Fruit fly (Drosophila melanogaster) whole organism, wandering third instar larva: ENCODE measurements around the gene Med.

ENCODE experiments used
- Abd-B ChIP-seq: fragments of >200 bp; optimal IDR thresholded peaks from 2 replicates; lab custom pipeline; 2017; ENCODE audit warnings: missing biosample characterization, missing genetic modification characterization
- CG32264 ChIP-seq: fragments of 200-800 bp; sonication (Bioruptor generic); optimal IDR thresholded peaks from 2 replicates; lab custom pipeline; 2016; ENCODE audit warnings: missing biosample characterization, missing genetic modification characterization
- CG9705 ChIP-seq: fragments of 200-800 bp; sonication (Bioruptor generic); optimal IDR thresholded peaks from 2 replicates; lab custom pipeline; 2018; ENCODE audit warnings: missing biosample characterization, mild to moderate bottlenecking, missing genetic modification characterization
- Dfd ChIP-seq: fragments of >200 bp; optimal IDR thresholded peaks from 2 replicates; lab custom pipeline; 2017; ENCODE audit warnings: missing biosample characterization, missing genetic modification characterization
- Dif ChIP-seq: fragments of 200-275, 200-300 bp; sonication (Bioruptor generic); optimal IDR thresholded peaks from 2 replicates; lab custom pipeline; 2018; ENCODE audit warnings: missing biosample characterization, missing genetic modification characterization; ENCODE audit not compliant: partially characterized antibody
- GATAd ChIP-seq: sonication (Bioruptor generic); optimal IDR thresholded peaks from 2 replicates; lab custom pipeline; 2016; ENCODE audit warnings: missing biosample characterization, missing genetic modification characterization
- HLH106 ChIP-seq: fragments of 200-800 bp; optimal IDR thresholded peaks from 3 replicates; lab custom pipeline; 2019; ENCODE audit warnings: missing biosample characterization, mild to moderate bottlenecking, missing genetic modification characterization, moderate library complexity
- Hnf4 ChIP-seq: fragments of 200-800 bp; sonication (Bioruptor generic); optimal IDR thresholded peaks from 2 replicates; lab custom pipeline; 2016; ENCODE audit warnings: missing biosample characterization, mild to moderate bottlenecking, missing genetic modification characterization
- Hr78 ChIP-seq: fragments of >200 bp; optimal IDR thresholded peaks from 2 replicates; lab custom pipeline; 2017; ENCODE audit warnings: missing biosample characterization, missing genetic modification characterization
- Hr83 ChIP-seq: fragments of 200-300 bp; sonication (Bioruptor generic); optimal IDR thresholded peaks from 2 replicates; lab custom pipeline; 2016; ENCODE audit warnings: missing biosample characterization, mild to moderate bottlenecking, missing genetic modification characterization, moderate library complexity; ENCODE audit not compliant: poor library complexity, severe bottlenecking
- Jra ChIP-seq: sonication (Bioruptor generic); optimal IDR thresholded peaks from 2 replicates; lab custom pipeline; 2016; ENCODE audit warnings: missing biosample characterization, missing genetic modification characterization
- Mio ChIP-seq: sonication (Bioruptor generic); optimal IDR thresholded peaks from 2 replicates; lab custom pipeline; 2016; ENCODE audit warnings: missing biosample characterization, missing genetic modification characterization
- Myc ChIP-seq: fragments of >200 bp; optimal IDR thresholded peaks from 2 replicates; lab custom pipeline; 2017
- N ChIP-seq: fragments of >200 bp; optimal IDR thresholded peaks from 2 replicates; lab custom pipeline; 2018; ENCODE audit warnings: missing biosample characterization, missing external identifiers, missing genetic modification characterization
- OdsH ChIP-seq: fragments of 200-800 bp; sonication (Bioruptor generic); optimal IDR thresholded peaks from 2 replicates; lab custom pipeline; 2016; ENCODE audit warnings: missing biosample characterization, mild to moderate bottlenecking, missing genetic modification characterization
- Rel ChIP-seq, 2 experiments: fragments of 200-800 bp; sonication (Bioruptor generic) in 1 of 2; optimal IDR thresholded peaks; 2 replicates in 1 of 2; 3 replicates in 1 of 2; lab custom pipeline; 2016 to 2019; ENCODE audit warnings: mild to moderate bottlenecking in 2 of 2, missing biosample characterization in 2 of 2, missing genetic modification characterization in 2 of 2, moderate library complexity in 1 of 2
- Sp1 ChIP-seq: fragments of 200-800 bp; sonication (Bioruptor generic); optimal IDR thresholded peaks from 3 replicates; lab custom pipeline; 2019; ENCODE audit warnings: missing biosample characterization, mild to moderate bottlenecking, missing genetic modification characterization, moderate library complexity
- Vsx2 ChIP-seq: fragments of 200-300, 225-300 bp; sonication (Bioruptor generic); optimal IDR thresholded peaks from 2 replicates; lab custom pipeline; 2018; ENCODE audit warnings: missing biosample characterization, missing genetic modification characterization; ENCODE audit not compliant: partially characterized antibody
- br ChIP-seq: fragments of 200-800 bp; sonication (Bioruptor generic); optimal IDR thresholded peaks from 2 replicates; lab custom pipeline; 2016; ENCODE audit warnings: missing biosample characterization, missing genetic modification characterization
- brk ChIP-seq: fragments of 200-800 bp; sonication (Bioruptor generic); optimal IDR thresholded peaks from 2 replicates; lab custom pipeline; 2016; ENCODE audit warnings: missing biosample characterization, mild to moderate bottlenecking, missing genetic modification characterization
- dl ChIP-seq, 2 experiments: fragments of 175-275, 200-275 bp in 1 of 2; fragments of 200-275 bp in 1 of 2; sonication (Bioruptor generic); optimal IDR thresholded peaks; lab custom pipeline; 2018; ENCODE audit warnings: mild to moderate bottlenecking in 2 of 2, missing biosample characterization in 2 of 2, missing genetic modification characterization in 2 of 2, moderate library complexity in 2 of 2; ENCODE audit not compliant: partially characterized antibody in 2 of 2, insufficient read depth in 1 of 2
- dmrt93B ChIP-seq: fragments of 200-800 bp; sonication (Bioruptor generic); optimal IDR thresholded peaks from 2 replicates; lab custom pipeline; 2018; ENCODE audit warnings: missing biosample characterization, mild to moderate bottlenecking, missing genetic modification characterization
- dsf ChIP-seq: sonication (Bioruptor generic); optimal IDR thresholded peaks from 2 replicates; lab custom pipeline; 2016; ENCODE audit warnings: missing biosample characterization, missing genetic modification characterization, borderline replicate concordance
- ey ChIP-seq: fragments of 200-800 bp; sonication (Bioruptor generic); optimal IDR thresholded peaks from 2 replicates; lab custom pipeline; 2016; ENCODE audit warnings: missing biosample characterization, missing genetic modification characterization
- foxo ChIP-seq, 2 experiments: fragments of 200-800 bp; sonication (Bioruptor generic); optimal IDR thresholded peaks; 2 replicates in 1 of 2; 3 replicates in 1 of 2; lab custom pipeline; 2016 to 2017; ENCODE audit warnings: missing biosample characterization in 2 of 2, missing genetic modification characterization in 2 of 2
- fru ChIP-seq: fragments of 200-800 bp; sonication (Bioruptor generic); optimal IDR thresholded peaks from 3 replicates; lab custom pipeline; 2016; ENCODE audit warnings: missing biosample characterization, mild to moderate bottlenecking, missing genetic modification characterization
- h ChIP-seq: fragments of 200-800 bp; sonication (Bioruptor generic); optimal IDR thresholded peaks from 3 replicates; lab custom pipeline; 2016; ENCODE audit warnings: missing biosample characterization, mild to moderate bottlenecking, missing genetic modification characterization
- jim ChIP-seq: fragments of 175-275, 200-325 bp; sonication (Bioruptor generic); optimal IDR thresholded peaks from 2 replicates; lab custom pipeline; 2016; ENCODE audit warnings: missing biosample characterization, mild to moderate bottlenecking, missing genetic modification characterization
- pan ChIP-seq: fragments of >200 bp; optimal IDR thresholded peaks from 2 replicates; lab custom pipeline; 2017
- psq ChIP-seq: fragments of 200-800 bp; sonication (Bioruptor generic); optimal IDR thresholded peaks from 3 replicates; lab custom pipeline; 2017; ENCODE audit warnings: missing biosample characterization, mild to moderate bottlenecking, missing genetic modification characterization, moderate library complexity
- rgr ChIP-seq: fragments of 200-800 bp; sonication (Bioruptor generic); optimal IDR thresholded peaks from 3 replicates; lab custom pipeline; 2016; ENCODE audit warnings: missing biosample characterization, mild to moderate bottlenecking, missing genetic modification characterization
- sage ChIP-seq: fragments of 200-800 bp; sonication (Bioruptor generic); optimal IDR thresholded peaks from 2 replicates; lab custom pipeline; 2016; ENCODE audit warnings: missing biosample characterization, mild to moderate bottlenecking, missing genetic modification characterization
- sv ChIP-seq: fragments of 200-800 bp; sonication (Bioruptor generic); optimal IDR thresholded peaks from 3 replicates; lab custom pipeline; 2016; ENCODE audit warnings: missing biosample characterization, missing genetic modification characterization
- tai ChIP-seq: sonication (Bioruptor generic); optimal IDR thresholded peaks from 2 replicates; lab custom pipeline; 2016; ENCODE audit warnings: missing biosample characterization, missing genetic modification characterization
- woc ChIP-seq: sonication (Bioruptor generic); optimal IDR thresholded peaks from 2 replicates; lab custom pipeline; 2016; ENCODE audit warnings: missing biosample characterization, mild to moderate bottlenecking, missing genetic modification characterization

The Med gene

DNA sequence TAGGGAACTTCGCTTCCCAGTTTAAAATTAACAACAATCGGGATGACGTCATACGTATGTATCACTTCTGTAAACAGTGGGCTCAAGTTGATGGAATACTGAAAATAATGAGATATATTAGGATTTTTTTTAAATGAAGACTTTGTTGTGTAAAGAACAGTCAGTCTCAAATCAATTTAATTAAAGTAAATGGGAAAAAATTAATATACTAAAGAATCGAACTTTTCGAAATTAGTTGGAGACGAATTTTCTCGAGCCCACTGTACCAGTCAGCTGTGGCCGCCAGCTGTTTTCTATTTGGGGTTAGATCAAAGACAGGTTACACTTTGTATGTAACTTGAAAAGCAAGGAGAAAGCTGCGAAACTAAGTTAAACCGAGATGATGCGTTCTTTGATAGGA is 22.5 kb upstream of the Med start, which contains the start of gene CG1635 (continued):
- peak; percentile 97 for TF ChIP-seq CG32264 (GFP tag; lab: Kevin White, UChicago)
- TF ChIP-seq, all 38 proteins: peak for 18

DNA sequence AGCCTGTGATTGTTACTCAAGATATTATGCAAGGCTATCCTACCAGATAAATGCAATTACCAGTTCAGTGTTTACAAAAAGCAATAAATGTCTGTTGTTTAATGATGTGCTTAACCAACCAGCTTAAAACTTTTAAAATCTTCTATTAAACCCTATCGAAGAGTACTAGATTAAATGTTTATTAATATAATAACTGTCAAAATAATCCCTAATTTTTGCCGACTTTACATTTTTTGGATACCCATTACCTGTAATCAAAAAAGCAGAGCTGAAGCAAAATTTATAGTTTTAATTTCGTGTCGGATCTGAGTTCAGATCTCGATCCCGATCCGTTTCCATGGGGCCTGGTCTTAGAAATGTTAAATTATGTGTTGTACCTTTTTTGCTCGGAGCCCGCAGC is 20.6 kb upstream of the Med start, which contains the start of gene CG1638:
CG1638 (plus strand) TSS at position 301 of the 400 bp plus-strand sequence.
- TF ChIP-seq jim (GFP tag; lab: Kevin White, UChicago) (no peak), Dfd (GFP tag; lab: Kevin White, UChicago) (no peak), pan (lab: Kevin White, UChicago) (no peak), tai (GFP tag; lab: Kevin White, UChicago) (no peak), psq (GFP tag; lab: Kevin White, UChicago) (no peak), sage (GFP tag; lab: Kevin White, UChicago) (no peak), h (GFP tag; lab: Kevin White, UChicago) (no peak), dsf (no peak)

DNA sequence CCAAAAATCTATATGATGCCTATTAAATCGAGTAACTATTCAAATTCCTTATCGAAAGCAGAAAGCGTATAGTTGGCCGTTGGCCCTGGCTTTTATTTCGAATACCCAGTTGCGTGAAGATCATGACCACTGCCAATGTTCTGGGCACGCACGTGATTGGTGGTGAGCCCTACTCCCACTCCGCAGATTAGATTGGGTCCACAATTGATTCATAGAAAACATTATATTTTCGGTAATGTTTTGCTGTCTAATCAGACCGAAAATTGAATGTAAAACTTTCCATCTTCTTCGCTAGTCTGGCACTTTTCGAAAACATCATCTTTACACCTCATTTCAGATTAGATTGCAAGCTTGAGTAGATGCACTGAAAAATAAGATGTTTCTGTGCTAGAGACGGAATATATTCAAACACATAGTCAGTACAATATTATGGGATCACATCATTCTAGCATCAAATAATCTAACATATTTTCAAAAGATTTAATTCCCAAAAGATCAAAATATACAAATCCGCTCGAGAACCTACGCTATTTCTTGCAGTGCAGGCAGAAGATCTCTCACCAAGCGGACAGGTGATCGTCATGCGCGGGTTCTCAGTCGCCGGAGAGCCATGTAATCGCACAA is 18.5 kb upstream of the Med start, which contains the start of gene CG1774:
CG1774 (plus strand) TSS at position 548 of the 624 bp plus-strand sequence.
- TF ChIP-seq HLH106 (tag; lab: Kevin White, UChicago) = peak; percentile 58
- TF ChIP-seq Jra (GFP tag; lab: Kevin White, UChicago) = peak; percentile 60
- peak; percentile 17 for TF ChIP-seq dmrt93B
- TF ChIP-seq psq (GFP tag; lab: Kevin White, UChicago) = peak; percentile 75
- peak; percentile 83 for TF ChIP-seq Hnf4 (GFP tag; lab: Kevin White, UChicago)
- peak; percentile 79 for TF ChIP-seq brk (GFP tag; lab: Kevin White, UChicago)
- no peak for TF ChIP-seq Abd-B (GFP tag; lab: Kevin White, UChicago)
- TF ChIP-seq Rel (GFP tag; optimal IDR thresholded peaks at IDR 0.05; lab: Kevin White, UChicago) = peak; percentile 66
- TF ChIP-seq Rel (tag; optimal IDR thresholded peaks at IDR 0.05; lab: Kevin White, UChicago) = peak; percentile 10
- no peak for TF ChIP-seq Dfd (GFP tag; lab: Kevin White, UChicago)
- peak; percentile 49 for TF ChIP-seq sage (GFP tag; lab: Kevin White, UChicago)
- peak; percentile 90 for TF ChIP-seq br (GFP tag; lab: Kevin White, UChicago)
- peak; percentile 78 to 90 for TF ChIP-seq foxo (GFP tag; optimal IDR thresholded peaks at IDR 0.05; lab: Kevin White, UChicago)
- peak; percentile 89 for TF ChIP-seq OdsH (GFP tag; lab: Kevin White, UChicago)
- peak; percentile 47 for TF ChIP-seq sv (GFP tag; lab: Kevin White, UChicago)
- peak; percentile 56 for TF ChIP-seq woc (GFP tag; lab: Kevin White, UChicago)
- TF ChIP-seq fru (GFP tag; lab: Kevin White, UChicago) = peak; percentile 94
- peak; percentile 90 for TF ChIP-seq rgr (GFP tag; lab: Kevin White, UChicago)
- no peak for TF ChIP-seq tai (GFP tag; lab: Kevin White, UChicago)
- no peak for TF ChIP-seq dsf
- TF ChIP-seq Vsx2 (GFP tag; lab: Kevin White, UChicago) = no peak
- TF ChIP-seq h (GFP tag; lab: Kevin White, UChicago) = peak; percentile 93
- TF ChIP-seq Hr83 (GFP tag; lab: Kevin White, UChicago) = peak; percentile 43
- no peak for TF ChIP-seq Dif
- peak; percentile 75 for TF ChIP-seq Sp1 (GFP tag; lab: Kevin White, UChicago)
- peak; percentile 90 for TF ChIP-seq ey (GFP tag; lab: Kevin White, UChicago)
- TF ChIP-seq CG9705 = no peak
- peak; percentile 53 for TF ChIP-seq CG32264 (GFP tag; lab: Kevin White, UChicago)
- TF ChIP-seq Mio (GFP tag; lab: Kevin White, UChicago) = peak; percentile 44

DNA sequence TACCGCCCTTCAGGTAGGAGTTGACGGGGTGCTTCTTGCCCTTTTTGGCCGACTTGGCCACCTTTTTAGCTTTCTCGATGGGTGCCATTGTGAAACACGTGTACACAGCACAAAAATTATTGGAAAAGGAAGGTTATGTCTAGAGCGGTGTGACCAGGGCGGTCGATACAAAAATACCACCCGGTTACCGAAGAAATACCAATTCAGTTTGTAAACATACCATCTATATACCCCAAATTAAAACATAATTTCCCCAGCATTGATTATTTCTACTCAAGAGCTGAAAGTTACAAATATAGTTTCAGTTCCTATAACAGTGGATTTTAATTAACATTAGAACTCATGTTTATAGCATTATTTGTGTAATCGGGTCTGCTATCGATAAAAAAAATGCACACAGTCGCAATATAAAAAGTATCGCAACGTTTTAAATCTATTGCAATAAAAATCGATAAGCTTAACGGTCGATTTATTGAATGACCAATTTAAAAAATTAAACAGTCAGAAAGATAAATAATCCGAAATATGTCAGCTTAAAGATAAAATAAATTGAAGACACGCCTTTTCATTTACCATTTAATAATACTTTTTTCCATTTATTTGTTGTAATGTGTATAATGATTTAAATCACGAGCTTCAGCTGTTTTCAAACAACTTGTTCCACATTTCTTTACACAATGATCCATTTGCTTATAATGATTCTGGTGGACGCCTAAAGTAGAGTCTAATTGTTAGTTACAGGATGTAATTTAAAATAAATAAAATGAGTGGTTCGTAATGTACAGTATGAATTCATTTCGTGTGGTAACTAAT is 14.6 kb upstream of the Med start, which contains the start of gene RpL6:
RpL6 (minus strand) TSS at position 134 of the 813 bp plus-strand sequence.
- no peak for TF ChIP-seq Abd-B (GFP tag; lab: Kevin White, UChicago)
- no peak for TF ChIP-seq woc (GFP tag; lab: Kevin White, UChicago)
- peak; percentile 45 for TF ChIP-seq Sp1 (GFP tag; lab: Kevin White, UChicago)
- no peak for TF ChIP-seq HLH106 (tag; lab: Kevin White, UChicago)
- TF ChIP-seq brk (GFP tag; lab: Kevin White, UChicago) = peak; percentile 70
- no peak for TF ChIP-seq dmrt93B
- peak; percentile 15 for TF ChIP-seq Hr83 (GFP tag; lab: Kevin White, UChicago)
- peak; percentile 32 for TF ChIP-seq h (GFP tag; lab: Kevin White, UChicago)
- peak; percentile 13 for TF ChIP-seq Myc (lab: Kevin White, UChicago)
- TF ChIP-seq Hr78 = no peak
- TF ChIP-seq Jra (GFP tag; lab: Kevin White, UChicago) = peak; percentile 15
- TF ChIP-seq pan (lab: Kevin White, UChicago) = no peak
- TF ChIP-seq Hnf4 (GFP tag; lab: Kevin White, UChicago) = peak; percentile 35
- TF ChIP-seq jim (GFP tag; lab: Kevin White, UChicago) = no peak
- no peak for TF ChIP-seq Mio (GFP tag; lab: Kevin White, UChicago)
- no peak for TF ChIP-seq Rel (GFP tag; optimal IDR thresholded peaks at IDR 0.05; lab: Kevin White, UChicago)
- TF ChIP-seq Rel (tag; optimal IDR thresholded peaks at IDR 0.05; lab: Kevin White, UChicago) = peak; percentile 20
- peak in 1 of 2 experiments; percentile 30 for TF ChIP-seq foxo (GFP tag; optimal IDR thresholded peaks at IDR 0.05; lab: Kevin White, UChicago)
- TF ChIP-seq Dif = no peak
- no peak for TF ChIP-seq dl (GFP tag; optimal IDR thresholded peaks at IDR 0.05; lab: Kevin White, UChicago; ENCODE audit: insufficient read depth in 1 of 2, partially characterized antibody in 2 of 2)
- no peak for TF ChIP-seq OdsH (GFP tag; lab: Kevin White, UChicago)
- no peak for TF ChIP-seq GATAd (GFP tag; lab: Kevin White, UChicago)
- no peak for TF ChIP-seq N (GFP tag; lab: Kevin White, UChicago)
- no peak for TF ChIP-seq CG9705
